Worm (Caenorhabditis elegans): ENCODE data around the gene T28D6.6.

DNA sequence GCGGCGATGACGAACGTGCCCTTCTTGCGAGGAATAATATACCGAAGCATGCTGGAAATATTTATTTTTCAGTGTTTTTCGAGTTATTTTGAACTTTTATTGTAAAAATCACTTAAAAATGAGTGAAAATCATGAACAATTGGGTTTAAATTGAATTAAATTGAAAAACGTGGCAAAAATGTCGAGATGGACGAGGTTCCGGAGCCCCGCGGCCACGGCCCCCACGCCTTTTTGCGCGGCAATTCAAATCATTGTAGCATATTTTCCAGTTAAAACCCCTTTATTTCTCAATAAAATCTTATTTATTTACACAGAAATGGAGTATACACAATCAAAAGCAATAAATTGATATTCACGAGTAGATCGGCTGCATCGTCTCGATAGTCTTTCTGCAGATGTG lies 56.8 kb downstream of the T28D6.6 start:
- TF ChIP-seq aly-1 (tag; optimal IDR thresholded peaks at IDR 0.05) = no peak
- TF ChIP-seq F13C5.2 (tag; optimal IDR thresholded peaks at IDR 0.05) = no peak
- TF ChIP-seq tra-4 (tag; optimal IDR thresholded peaks at IDR 0.05) = no peak
- no peak for TF ChIP-seq ama-1 (optimal IDR thresholded peaks at IDR 0.05)
- TF ChIP-seq sea-1 (GFP tag; conservative IDR thresholded peaks at IDR 0.05) = no peak
- peak; percentile 64 for TF ChIP-seq tbx-37 (GFP tag; conservative IDR thresholded peaks at IDR 0.05)
- TF ChIP-seq scrt-1 (GFP tag; IDR thresholded peaks at IDR 0.05) = no peak
- TF ChIP-seq hmbx-1 (tag; optimal IDR thresholded peaks at IDR 0.05) = no peak
- TF ChIP-seq ceh-36 (tag; optimal IDR thresholded peaks at IDR 0.05) = no peak
- no peak for TF ChIP-seq ceh-13 (GFP tag; optimal IDR thresholded peaks at IDR 0.05)
- no peak for TF ChIP-seq B0310.2 (tag; optimal IDR thresholded peaks at IDR 0.05)
- TF ChIP-seq pes-1 (GFP tag; IDR thresholded peaks at IDR 0.05) = peak; percentile 63

All from whole organism, early embryonic.